Fruit fly (Drosophila melanogaster) whole organism, embryonic: ENCODE results near the gene ABCB7.

ENCODE experiments used
- Atf-2 ChIP-seq: fragments of 200-800 bp; sonication (Bioruptor generic); optimal IDR thresholded peaks from 2 replicates; lab custom pipeline; 2016; ENCODE audit warnings: missing biosample characterization, missing genetic modification characterization
- Bdp1 ChIP-seq: fragments of 200-800 bp; sonication (Bioruptor generic); optimal IDR thresholded peaks from 3 replicates; lab custom pipeline; 2016; ENCODE audit warnings: missing biosample characterization, missing genetic modification characterization
- CG10147 ChIP-seq: fragments of 200-800 bp; sonication (Bioruptor generic); optimal IDR thresholded peaks from 2 replicates; lab custom pipeline; 2019; ENCODE audit warnings: missing biosample characterization, mild to moderate bottlenecking, missing genetic modification characterization, moderate library complexity
- CG10366 ChIP-seq: fragments of 200-800 bp; sonication (Bioruptor generic); IDR thresholded peaks from 2 replicates; pipeline ENCODE4 v1.3.6; 2022; ENCODE audit warnings: missing biosample characterization, missing genetic modification characterization
- CG10431 ChIP-seq: fragments of 200-800 bp; sonication (Bioruptor generic); optimal IDR thresholded peaks from 3 replicates; lab custom pipeline; 2018; ENCODE audit warnings: missing biosample characterization, mild to moderate bottlenecking, missing genetic modification characterization
- CG12104 ChIP-seq: fragments of 200-800 bp; sonication (Bioruptor generic); optimal IDR thresholded peaks from 3 replicates; lab custom pipeline; 2016; ENCODE audit warnings: missing biosample characterization, missing genetic modification characterization
- CG13424 ChIP-seq: fragments of 200-800 bp; sonication (Bioruptor generic); optimal IDR thresholded peaks from 2 replicates; lab custom pipeline; 2019; ENCODE audit warnings: missing biosample characterization, mild to moderate bottlenecking, missing genetic modification characterization, moderate library complexity
- CG13894 ChIP-seq: fragments of 200-800 bp; sonication (Bioruptor generic); optimal IDR thresholded peaks from 3 replicates; lab custom pipeline; 2018; ENCODE audit warnings: missing biosample characterization, mild to moderate bottlenecking, missing genetic modification characterization, moderate library complexity
- CG17186 ChIP-seq: fragments of 200-800 bp; sonication (Bioruptor generic); optimal IDR thresholded peaks from 3 replicates; lab custom pipeline; 2017; ENCODE audit warnings: missing biosample characterization, missing genetic modification reagents, missing genetic modification characterization
- CG17568 ChIP-seq: fragments of 200-800 bp; sonication (Bioruptor generic); optimal IDR thresholded peaks from 2 replicates; lab custom pipeline; 2018; ENCODE audit warnings: missing biosample characterization, mild to moderate bottlenecking, missing genetic modification characterization, moderate library complexity
- CG17612 ChIP-seq: fragments of 200-800 bp; sonication (Bioruptor generic); IDR thresholded peaks from 2 replicates; pipeline ENCODE4 v1.3.6; 2022; ENCODE audit warnings: missing biosample characterization, missing genetic modification characterization
- CG2678 ChIP-seq: fragments of 200-800 bp; sonication (Bioruptor generic); optimal IDR thresholded peaks from 3 replicates; lab custom pipeline; 2019; ENCODE audit warnings: missing biosample characterization, mild to moderate bottlenecking, missing genetic modification characterization, moderate library complexity
- CG31388 ChIP-seq: fragments of 200-800 bp; sonication (Bioruptor generic); optimal IDR thresholded peaks from 2 replicates; lab custom pipeline; 2016; ENCODE audit warnings: missing biosample characterization, missing genetic modification characterization
- CG3726 ChIP-seq: fragments of 200-800 bp; sonication (Bioruptor generic); IDR thresholded peaks from 3 replicates; pipeline ENCODE4, ENCODE4 v1.3.6; 2022; ENCODE audit warnings: missing biosample characterization, missing genetic modification characterization
- CG3838 ChIP-seq: fragments of 200-800 bp; sonication (Bioruptor generic); optimal IDR thresholded peaks from 3 replicates; lab custom pipeline; 2016; ENCODE audit warnings: missing biosample characterization, missing genetic modification characterization
- CG3847 ChIP-seq: fragments of 200-800 bp; sonication (Bioruptor generic); IDR thresholded peaks from 2 replicates; pipeline ENCODE4 v1.3.6; 2022; ENCODE audit warnings: missing biosample characterization, missing genetic modification characterization
- CG3995 ChIP-seq: fragments of 200-800 bp; sonication (Bioruptor generic); optimal IDR thresholded peaks from 3 replicates; lab custom pipeline; 2016; ENCODE audit warnings: missing biosample characterization, missing genetic modification characterization
- CG6272 ChIP-seq: fragments of 200-800 bp; sonication (Bioruptor generic); IDR thresholded peaks from 2 replicates; pipeline ENCODE4 v1.3.6; 2022; ENCODE audit warnings: missing biosample characterization, missing genetic modification characterization
- CG7745 ChIP-seq: fragments of 200-800 bp; sonication (Bioruptor generic); optimal IDR thresholded peaks from 2 replicates; lab custom pipeline; 2018; ENCODE audit warnings: missing biosample characterization, mild to moderate bottlenecking, missing genetic modification characterization, moderate library complexity
- CG8281 ChIP-seq: fragments of 200-800 bp; sonication (Bioruptor generic); optimal IDR thresholded peaks from 2 replicates; lab custom pipeline; 2018; ENCODE audit warnings: missing biosample characterization, mild to moderate bottlenecking, missing genetic modification characterization, moderate library complexity
- CG8924 ChIP-seq: fragments of 200-800 bp; optimal IDR thresholded peaks from 3 replicates; lab custom pipeline; 2019; ENCODE audit warnings: missing biosample characterization, mild to moderate bottlenecking, missing genetic modification characterization, moderate library complexity
- Dip2 ChIP-seq: fragments of 200-800 bp; sonication (Bioruptor generic); IDR thresholded peaks from 2 replicates; pipeline ENCODE4 v1.3.6; 2022; ENCODE audit warnings: missing biosample characterization, missing genetic modification characterization
- Dll ChIP-seq: fragments of 200-800 bp; sonication (Bioruptor generic); IDR thresholded peaks from 4 replicates; pipeline ENCODE4 v1.3.6; 2022; ENCODE audit warnings: missing biosample characterization, missing genetic modification characterization; ENCODE audit not compliant: partially characterized antibody
- Doc2 ChIP-seq: fragments of 200-800 bp; sonication (Bioruptor generic); IDR thresholded peaks from 2 replicates; pipeline ENCODE4 v1.3.6; 2022; ENCODE audit warnings: missing biosample characterization, missing genetic modification characterization
- E2f2 ChIP-seq: fragments of 200-800 bp; sonication (Bioruptor generic); IDR thresholded peaks from 2 replicates; pipeline ENCODE4 v1.3.6; 2022; ENCODE audit warnings: missing biosample characterization, missing genetic modification characterization
- Gug ChIP-seq: fragments of 200-800 bp; sonication (Bioruptor generic); IDR thresholded peaks from 4 replicates; pipeline ENCODE4 v1.3.6; 2022; ENCODE audit warnings: missing biosample characterization, missing genetic modification characterization
- HLH4C ChIP-seq: fragments of 200-800 bp; sonication (Bioruptor generic); IDR thresholded peaks from 3 replicates; pipeline ENCODE4 v1.3.6; 2022; ENCODE audit warnings: missing biosample characterization, missing genetic modification characterization; ENCODE audit not compliant: partially characterized antibody
- HLH54F ChIP-seq: fragments of 200-800 bp; sonication (Bioruptor generic); optimal IDR thresholded peaks from 3 replicates; lab custom pipeline; 2016; ENCODE audit warnings: missing biosample characterization, missing genetic modification characterization
- Hr51 ChIP-seq, 2 experiments: fragments of 200-800 bp; sonication (Bioruptor generic); optimal IDR thresholded peaks; 2 replicates in 1 of 2; 3 replicates in 1 of 2; lab custom pipeline; 2016 to 2018; ENCODE audit warnings: missing biosample characterization in 2 of 2, missing genetic modification characterization in 2 of 2, mild to moderate bottlenecking in 1 of 2, moderate library complexity in 1 of 2
- Kr ChIP-seq: fragments of 200-800 bp; sonication (Bioruptor generic); optimal IDR thresholded peaks from 2 replicates; lab custom pipeline; 2017; ENCODE audit warnings: missing biosample characterization, mild to moderate bottlenecking, missing genetic modification characterization
- Mad ChIP-seq: fragments of 200-800 bp; sonication (Bioruptor generic); optimal IDR thresholded peaks from 2 replicates; lab custom pipeline; 2016; ENCODE audit warnings: missing biosample characterization, missing genetic modification characterization
- Mes4 ChIP-seq: fragments of 200-800 bp; sonication (Bioruptor generic); optimal IDR thresholded peaks from 2 replicates; lab custom pipeline; 2016; ENCODE audit warnings: missing biosample characterization, missing genetic modification characterization
- Rx ChIP-seq: fragments of 200-800 bp; sonication (Bioruptor generic); IDR thresholded peaks from 2 replicates; pipeline ENCODE4 v1.3.6; 2022; ENCODE audit warnings: missing biosample characterization, missing genetic modification characterization
- Sry-δ ChIP-seq: fragments of 200-800 bp; sonication (Bioruptor generic); optimal IDR thresholded peaks from 2 replicates; lab custom pipeline; 2016; ENCODE audit warnings: missing biosample characterization, missing genetic modification characterization
- caup ChIP-seq: fragments of 200-800 bp; sonication (Bioruptor generic); optimal IDR thresholded peaks from 3 replicates; lab custom pipeline; 2017; ENCODE audit warnings: missing biosample characterization, mild to moderate bottlenecking, missing genetic modification characterization, moderate library complexity; ENCODE audit not compliant: severe bottlenecking
- ci ChIP-seq: fragments of 200-800 bp; sonication (Bioruptor generic); IDR thresholded peaks from 3 replicates; pipeline ENCODE4 v1.3.6; 2022; ENCODE audit warnings: missing biosample characterization, missing genetic modification characterization
- gem ChIP-seq: fragments of 200-800 bp; sonication (Bioruptor generic); optimal IDR thresholded peaks from 2 replicates; lab custom pipeline; 2019; ENCODE audit warnings: missing biosample characterization, mild to moderate bottlenecking, missing genetic modification characterization, moderate library complexity
- grn ChIP-seq: fragments of 200-800 bp; sonication (Bioruptor generic); optimal IDR thresholded peaks from 3 replicates; lab custom pipeline; 2017; ENCODE audit warnings: missing biosample characterization, missing genetic modification characterization
- ham ChIP-seq: fragments of 200-800 bp; sonication (Bioruptor generic); IDR thresholded peaks from 2 replicates; pipeline ENCODE4 v1.3.6; 2022; ENCODE audit warnings: missing biosample characterization, missing genetic modification characterization
- hbn ChIP-seq: fragments of 200-800 bp; sonication (Bioruptor generic); IDR thresholded peaks from 2 replicates; pipeline ENCODE4 v1.3.6; 2022; ENCODE audit warnings: missing biosample characterization, missing genetic modification characterization; ENCODE audit not compliant: partially characterized antibody
- ind ChIP-seq: fragments of 200-800 bp; sonication (Bioruptor generic); optimal IDR thresholded peaks from 3 replicates; lab custom pipeline; 2016; ENCODE audit warnings: missing biosample characterization, missing genetic modification characterization
- kni ChIP-seq: fragments of 200-800 bp; sonication (Bioruptor generic); optimal IDR thresholded peaks from 3 replicates; lab custom pipeline; 2017; ENCODE audit warnings: mild to moderate bottlenecking, missing biosample characterization, missing genetic modification reagents, missing genetic modification characterization
- sqz ChIP-seq: fragments of 200-800 bp; sonication (Bioruptor generic); optimal IDR thresholded peaks from 3 replicates; lab custom pipeline; 2018; ENCODE audit warnings: missing biosample characterization, mild to moderate bottlenecking, missing genetic modification characterization
- stc ChIP-seq: fragments of 200-800 bp; sonication (Bioruptor generic); IDR thresholded peaks from 2 replicates; pipeline ENCODE4 v1.3.6; 2022; ENCODE audit warnings: missing biosample characterization, missing genetic modification characterization
- stwl ChIP-seq: fragments of 200-800 bp; sonication (Bioruptor generic); optimal IDR thresholded peaks from 3 replicates; lab custom pipeline; 2018; ENCODE audit warnings: missing biosample characterization, mild to moderate bottlenecking, missing genetic modification characterization, moderate library complexity
- toy ChIP-seq: fragments of 200-800 bp; sonication (Bioruptor generic); IDR thresholded peaks from 2 replicates; pipeline ENCODE4 v1.3.6; 2022; ENCODE audit warnings: missing biosample characterization, missing genetic modification characterization
- trem ChIP-seq: fragments of 200-800 bp; optimal IDR thresholded peaks from 3 replicates; lab custom pipeline; 2019; ENCODE audit warnings: missing biosample characterization, mild to moderate bottlenecking, missing genetic modification characterization, moderate library complexity
- unc-4 ChIP-seq: fragments of 200-800 bp; sonication (Bioruptor generic); IDR thresholded peaks from 2 replicates; pipeline ENCODE4 v1.3.6; 2022; ENCODE audit warnings: missing biosample characterization, missing genetic modification characterization; ENCODE audit not compliant: partially characterized antibody
- z ChIP-seq: fragments of 200-800 bp; sonication (Bioruptor generic); IDR thresholded peaks from 3 replicates; pipeline ENCODE4 v1.3.6; 2022; ENCODE audit warnings: missing biosample characterization, missing genetic modification characterization
- zf30C ChIP-seq: fragments of 200-800 bp; sonication (Bioruptor generic); optimal IDR thresholded peaks from 3 replicates; lab custom pipeline; 2018; ENCODE audit warnings: missing biosample characterization, mild to moderate bottlenecking, missing genetic modification characterization
- zfh1 ChIP-seq: fragments of 200-800 bp; sonication (Bioruptor generic); IDR thresholded peaks from 3 replicates; pipeline ENCODE4 v1.3.6; 2022; ENCODE audit warnings: missing biosample characterization, missing genetic modification characterization

ABCB7 gene

DNA sequence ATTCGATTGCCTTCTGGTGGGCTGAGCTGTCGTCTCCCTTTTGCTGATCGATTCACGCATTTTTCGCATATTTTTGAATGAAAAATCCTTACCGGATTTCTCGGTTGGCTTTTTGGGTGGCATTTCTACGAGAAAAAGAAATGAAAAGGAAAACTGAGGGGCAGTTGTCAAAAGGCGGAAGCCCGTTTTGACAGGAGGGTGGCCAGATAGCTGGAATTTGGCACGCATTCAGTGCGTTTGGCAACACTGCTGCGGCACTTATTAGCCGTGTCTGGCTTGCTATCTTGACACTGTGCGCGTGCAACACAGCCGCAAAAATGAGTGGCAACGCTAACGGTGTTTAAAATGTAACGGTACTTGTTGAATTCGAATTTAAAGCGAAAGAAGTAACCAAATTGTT, 50.3 kb downstream of the ABCB7 start, which contains the start of gene RpL23A (continued):
- TF ChIP-seq CG8924 (peak; percentile 86), Rx (GFP tag; lab: Robert Waterston, UW) (peak; percentile 94), CG13424 (tag; lab: Kevin White, UChicago) (peak; percentile 84), Dll (no peak), trem (peak; percentile 91), CG3726 (peak; percentile 88), CG6272 (GFP tag; lab: Robert Waterston, UW) (peak; percentile 91), ham (GFP tag; lab: Robert Waterston, UW) (peak; percentile 91), unc-4 (GFP tag; lab: Robert Waterston, UW) (peak; percentile 48), HLH4C (GFP tag; lab: Robert Waterston, UW) (no peak), kni (GFP tag; lab: Kevin White, UChicago) (peak; percentile 96), Doc2 (GFP tag; lab: Robert Waterston, UW) (peak; percentile 78), CG17612 (GFP tag; lab: Robert Waterston, UW) (peak; percentile 76; the same call in 1 of the 2 replicates), Sry-δ (peak; percentile 86), HLH54F (GFP tag; lab: Kevin White, UChicago) (peak; percentile 96), sqz (GFP tag; lab: Kevin White, UChicago) (no peak), stc (GFP tag; lab: Robert Waterston, UW) (peak; percentile 91), Kr (peak; percentile 55), CG10366 (GFP tag; lab: Robert Waterston, UW) (peak; percentile 93), CG12104 (GFP tag; lab: Kevin White, UChicago) (peak; percentile 95), Mad (peak; percentile 97), caup (GFP tag; lab: Kevin White, UChicago) (peak; percentile 99), CG3995 (GFP tag; lab: Kevin White, UChicago) (peak; percentile 81), CG17186 (GFP tag; lab: Kevin White, UChicago) (peak; percentile 97), Mes4 (GFP tag; lab: Kevin White, UChicago) (peak; percentile 99), E2f2 (GFP tag; lab: Robert Waterston, UW) (peak; percentile 90), hbn (GFP tag; lab: Robert Waterston, UW) (no peak), toy (GFP tag; lab: Robert Waterston, UW) (peak; percentile 77; the same call in 1 of the 2 replicates), z (GFP tag; lab: Robert Waterston, UW) (peak; percentile 39; the same call in 1 of the 3 replicates), Dip2 (GFP tag; lab: Robert Waterston, UW) (no peak), ind (peak; percentile 92), CG8281 (tag; lab: Kevin White, UChicago) (peak; percentile 75), ci (GFP tag; lab: Robert Waterston, UW) (peak; percentile 99), zf30C (GFP tag; lab: Kevin White, UChicago) (peak; percentile 59), CG17568 (no peak), CG7745 (tag; lab: Kevin White, UChicago) (peak; percentile 70), CG2678 (tag; lab: Kevin White, UChicago) (peak; percentile 85), CG3847 (GFP tag; lab: Robert Waterston, UW) (peak; percentile 99), Gug (GFP tag; lab: Robert Waterston, UW) (peak; percentile 89), CG31388 (GFP tag; lab: Kevin White, UChicago) (peak; percentile 83), Bdp1 (peak; percentile 91), stwl (peak; percentile 97), CG13894 (tag; lab: Kevin White, UChicago) (peak; percentile 95), CG10147 (GFP tag; lab: Kevin White, UChicago) (peak; percentile 89), CG3838 (peak; percentile 84), Hr51 (GFP tag; optimal IDR thresholded peaks at IDR 0.05; lab: Kevin White, UChicago) (peak; percentile 79 to 97), Atf-2 (peak; percentile 93), gem (tag; lab: Kevin White, UChicago) (peak; percentile 84), CG10431 (GFP tag; lab: Kevin White, UChicago) (peak; percentile 92), grn (peak; percentile 92), zfh1 (GFP tag; lab: Robert Waterston, UW) (peak; percentile 98)
